Worm (Caenorhabditis elegans) whole organism, L3 larva: ENCODE data around the gene K09B11.4.
"Not testable (repeated sequence)": the region's sequence is repeated elsewhere in the genome, so short reads cannot be mapped to it uniquely, and the experiment has no call there.

Source experiments
- ZK546.5 ChIP-seq: sonication (generic microtip); optimal IDR thresholded peaks from 2 replicates; lab custom pipeline; 2017; ENCODE audit warnings: missing biosample characterization, missing genetic modification characterization
- ama-1 ChIP-seq: fragments of 150-350 bp; optimal IDR thresholded peaks from 2 replicates; lab custom pipeline; 2018
- ceh-28 ChIP-seq: fragments of 150-350 bp; optimal IDR thresholded peaks from 2 replicates; lab custom pipeline; 2014; ENCODE audit warnings: missing biosample characterization, missing genetic modification reagents, missing genetic modification characterization
- ceh-82 ChIP-seq: fragments of 150-350 bp; optimal IDR thresholded peaks from 2 replicates; lab custom pipeline; 2014; ENCODE audit warnings: missing biosample characterization, missing genetic modification characterization
- fos-1 ChIP-seq: fragments of 150-350 bp; optimal IDR thresholded peaks from 2 replicates; lab custom pipeline; 2014; ENCODE audit warnings: missing biosample characterization, missing genetic modification characterization
- nhr-76 ChIP-seq: fragments of 150-350 bp; sonication (generic microtip); optimal IDR thresholded peaks from 5 replicates; lab custom pipeline; 2014; ENCODE audit warnings: missing biosample characterization, missing genetic modification characterization
- skn-1 ChIP-seq: fragments of 150-350 bp; optimal IDR thresholded peaks from 2 replicates; lab custom pipeline; 2014; ENCODE audit warnings: missing biosample characterization, missing genetic modification characterization
- snpc-4 ChIP-seq: fragments of 150-350 bp; optimal IDR thresholded peaks from 2 replicates; lab custom pipeline; 2014; ENCODE audit warnings: missing biosample characterization, missing genetic modification characterization
- tbx-2 ChIP-seq: sonication (generic microtip); optimal IDR thresholded peaks from 2 replicates; lab custom pipeline; 2016; ENCODE audit warnings: mild to moderate bottlenecking, missing genetic modification characterization, missing compliant biosample characterization

DNA sequence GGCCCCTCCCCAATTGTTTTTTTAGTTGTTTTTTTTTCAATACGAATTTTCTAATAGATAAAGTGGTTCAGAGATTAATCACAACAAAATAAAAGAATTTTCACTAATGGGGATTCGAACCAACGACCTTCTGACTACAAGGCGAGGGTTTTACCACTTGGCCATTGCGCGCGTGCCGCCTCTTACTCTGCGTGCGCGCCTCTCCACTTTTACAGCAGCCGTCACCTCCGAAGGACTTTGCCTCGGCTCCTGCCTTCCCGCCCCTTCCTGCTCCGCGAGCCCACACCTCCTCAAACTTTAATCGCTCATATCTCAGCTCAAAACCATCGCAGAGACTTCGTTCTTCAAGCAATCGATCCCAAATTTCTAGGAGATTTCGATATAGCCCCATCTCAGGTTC, 797 bp downstream of the K09B11.4 start:
- TF ChIP-seq skn-1; ceh-28; fos-1 (tag; lab: Kevin White, UChicago); tbx-2 (tag; lab: Kevin White, UChicago); ZK546.5 (tag; lab: Kevin White, UChicago); ceh-82 (tag; lab: Kevin White, UChicago); nhr-76; ama-1: not testable (repeated sequence)
- TF ChIP-seq snpc-4 (tag; lab: Kevin White, UChicago) = peak; percentile 65
